Fruit fly (Drosophila melanogaster) whole organism, embryonic: ENCODE results near the gene CG6236.

Experiments
- C15 ChIP-seq: fragments of 200-800 bp; sonication (Bioruptor generic); IDR thresholded peaks from 3 replicates; pipeline ENCODE4 v1.3.6; 2022; ENCODE audit warnings: missing biosample characterization, missing genetic modification characterization
- CG10274 ChIP-seq: fragments of 200-800 bp; sonication (Bioruptor generic); optimal IDR thresholded peaks from 3 replicates; lab custom pipeline; 2017; ENCODE audit warnings: missing biosample characterization, mild to moderate bottlenecking, missing genetic modification characterization
- CG10321 ChIP-seq: fragments of 200-800 bp; sonication (Bioruptor generic); IDR thresholded peaks from 2 replicates; pipeline ENCODE4 v1.3.6; 2022; ENCODE audit warnings: missing biosample characterization, missing genetic modification characterization
- CG12299 ChIP-seq: fragments of 200-800 bp; sonication (Bioruptor generic); optimal IDR thresholded peaks from 2 replicates; lab custom pipeline; 2018; ENCODE audit warnings: missing biosample characterization, mild to moderate bottlenecking, missing genetic modification characterization
- CG13287 ChIP-seq: fragments of 200-800 bp; sonication (Bioruptor generic); IDR thresholded peaks from 2 replicates; pipeline ENCODE4 v1.3.6; 2022; ENCODE audit warnings: missing biosample characterization, missing genetic modification characterization; ENCODE audit not compliant: partially characterized antibody
- CG13624 ChIP-seq: fragments of 200-800 bp; sonication (Bioruptor generic); optimal IDR thresholded peaks from 2 replicates; lab custom pipeline; 2016; ENCODE audit warnings: missing biosample characterization, missing genetic modification characterization
- CG13775 ChIP-seq: fragments of 200-800 bp; sonication (Bioruptor generic); optimal IDR thresholded peaks from 3 replicates; lab custom pipeline; 2017; ENCODE audit warnings: missing biosample characterization, mild to moderate bottlenecking, missing genetic modification characterization
- CG14710 ChIP-seq: fragments of 200-800 bp; sonication (Bioruptor generic); optimal IDR thresholded peaks from 3 replicates; lab custom pipeline; 2019; ENCODE audit warnings: missing biosample characterization, mild to moderate bottlenecking, missing genetic modification characterization, moderate library complexity
- CG1603 ChIP-seq: fragments of 200-800 bp; sonication (Bioruptor generic); optimal IDR thresholded peaks from 2 replicates; lab custom pipeline; 2019; ENCODE audit warnings: missing biosample characterization, mild to moderate bottlenecking, missing genetic modification characterization, moderate library complexity
- CG16813 ChIP-seq: fragments of 200-800 bp; sonication (Bioruptor generic); IDR thresholded peaks from 3 replicates; pipeline ENCODE4 v1.3.6; 2022; ENCODE audit warnings: missing biosample characterization, missing genetic modification characterization; ENCODE audit not compliant: partially characterized antibody
- CG32532 ChIP-seq: fragments of 200-800 bp; sonication (Bioruptor generic); IDR thresholded peaks from 2 replicates; pipeline ENCODE4 v1.3.6; 2022; ENCODE audit warnings: missing biosample characterization, missing genetic modification characterization
- CG34422 ChIP-seq: fragments of 200-800 bp; sonication (Bioruptor generic); IDR thresholded peaks from 3 replicates; pipeline ENCODE4 v1.3.6; 2022; ENCODE audit warnings: missing biosample characterization, missing genetic modification characterization
- CG3838 ChIP-seq: fragments of 200-800 bp; sonication (Bioruptor generic); optimal IDR thresholded peaks from 3 replicates; lab custom pipeline; 2016; ENCODE audit warnings: missing biosample characterization, missing genetic modification characterization
- CG4424 ChIP-seq: fragments of 200-800 bp; sonication (Bioruptor generic); optimal IDR thresholded peaks from 3 replicates; lab custom pipeline; 2016; ENCODE audit warnings: missing biosample characterization, missing genetic modification characterization
- CG6791 ChIP-seq: fragments of 200-800 bp; sonication (Bioruptor generic); IDR thresholded peaks from 3 replicates; pipeline ENCODE4 v1.3.6; 2022; ENCODE audit warnings: missing biosample characterization, missing genetic modification characterization; ENCODE audit not compliant: partially characterized antibody
- CG7963 ChIP-seq: fragments of 200-800 bp; sonication (Bioruptor generic); IDR thresholded peaks from 3 replicates; pipeline ENCODE4 v1.3.6; 2022; ENCODE audit warnings: missing biosample characterization, missing genetic modification characterization; ENCODE audit not compliant: partially characterized antibody
- CG8089 ChIP-seq: fragments of 200-800 bp; sonication (Bioruptor generic); optimal IDR thresholded peaks from 3 replicates; lab custom pipeline; 2016; ENCODE audit warnings: missing biosample characterization, missing genetic modification characterization
- CG9727 ChIP-seq: fragments of 200-800 bp; sonication (Bioruptor generic); optimal IDR thresholded peaks from 3 replicates; lab custom pipeline; 2017; ENCODE audit warnings: missing biosample characterization, mild to moderate bottlenecking, missing genetic modification characterization
- D19B ChIP-seq: fragments of 200-800 bp; sonication (Bioruptor generic); optimal IDR thresholded peaks from 2 replicates; lab custom pipeline; 2017; ENCODE audit warnings: missing biosample characterization, mild to moderate bottlenecking, missing genetic modification characterization
- Dip3 ChIP-seq: fragments of 200-800 bp; sonication (Bioruptor generic); optimal IDR thresholded peaks from 3 replicates; lab custom pipeline; 2016; ENCODE audit warnings: missing biosample characterization, missing genetic modification characterization
- Dp ChIP-seq: fragments of 200-800 bp; sonication (Bioruptor generic); optimal IDR thresholded peaks from 2 replicates; lab custom pipeline; 2018; ENCODE audit warnings: missing biosample characterization, mild to moderate bottlenecking, missing genetic modification characterization, moderate library complexity
- E2f2 ChIP-seq: fragments of 200-800 bp; sonication (Bioruptor generic); IDR thresholded peaks from 2 replicates; pipeline ENCODE4 v1.3.6; 2022; ENCODE audit warnings: missing biosample characterization, missing genetic modification characterization
- Gug ChIP-seq: fragments of 200-800 bp; sonication (Bioruptor generic); IDR thresholded peaks from 4 replicates; pipeline ENCODE4 v1.3.6; 2022; ENCODE audit warnings: missing biosample characterization, missing genetic modification characterization
- HLH4C ChIP-seq: fragments of 200-800 bp; sonication (Bioruptor generic); IDR thresholded peaks from 3 replicates; pipeline ENCODE4 v1.3.6; 2022; ENCODE audit warnings: missing biosample characterization, missing genetic modification characterization; ENCODE audit not compliant: partially characterized antibody
- HLH54F ChIP-seq: fragments of 200-800 bp; sonication (Bioruptor generic); optimal IDR thresholded peaks from 3 replicates; lab custom pipeline; 2016; ENCODE audit warnings: missing biosample characterization, missing genetic modification characterization
- Hr39 ChIP-seq: fragments of >200 bp; optimal IDR thresholded peaks from 2 replicates; lab custom pipeline; 2017
- Mes4 ChIP-seq: fragments of 200-800 bp; sonication (Bioruptor generic); optimal IDR thresholded peaks from 2 replicates; lab custom pipeline; 2016; ENCODE audit warnings: missing biosample characterization, missing genetic modification characterization
- Myb ChIP-seq: fragments of 200-800 bp; sonication (Bioruptor generic); optimal IDR thresholded peaks from 2 replicates; lab custom pipeline; 2016; ENCODE audit warnings: missing biosample characterization, missing genetic modification characterization
- Oli ChIP-seq: fragments of 200-800 bp; sonication (Bioruptor generic); optimal IDR thresholded peaks from 2 replicates; lab custom pipeline; 2018; ENCODE audit warnings: missing biosample characterization, mild to moderate bottlenecking, missing genetic modification characterization, moderate library complexity
- al ChIP-seq: fragments of 200-800 bp; sonication (Bioruptor generic); IDR thresholded peaks from 2 replicates; pipeline ENCODE4 v1.3.6; 2022; ENCODE audit warnings: missing biosample characterization, missing genetic modification characterization
- cas ChIP-seq: fragments of 200-800 bp; sonication (Bioruptor generic); IDR thresholded peaks from 2 replicates; pipeline ENCODE4 v1.3.6; 2022; ENCODE audit warnings: missing biosample characterization, missing genetic modification characterization
- caup ChIP-seq: fragments of 200-800 bp; sonication (Bioruptor generic); optimal IDR thresholded peaks from 3 replicates; lab custom pipeline; 2017; ENCODE audit warnings: missing biosample characterization, mild to moderate bottlenecking, missing genetic modification characterization, moderate library complexity; ENCODE audit not compliant: severe bottlenecking
- chif ChIP-seq, 2 experiments: fragments of 200-800 bp; sonication (Bioruptor generic); optimal IDR thresholded peaks; 3 replicates each; lab custom pipeline; 2016; ENCODE audit warnings: missing biosample characterization in 2 of 2, missing genetic modification characterization in 2 of 2
- chn ChIP-seq: fragments of 200-800 bp; sonication (Bioruptor generic); optimal IDR thresholded peaks from 2 replicates; lab custom pipeline; 2016; ENCODE audit warnings: missing biosample characterization, missing genetic modification characterization
- ci ChIP-seq: fragments of 200-800 bp; sonication (Bioruptor generic); IDR thresholded peaks from 3 replicates; pipeline ENCODE4 v1.3.6; 2022; ENCODE audit warnings: missing biosample characterization, missing genetic modification characterization
- exex ChIP-seq: fragments of 200-800 bp; sonication (Bioruptor generic); optimal IDR thresholded peaks from 4 replicates; lab custom pipeline; 2018; ENCODE audit warnings: missing biosample characterization, mild to moderate bottlenecking, missing genetic modification characterization, moderate library complexity
- gce ChIP-seq: fragments of 200-800 bp; sonication (Bioruptor generic); IDR thresholded peaks from 3 replicates; pipeline ENCODE4 v1.3.6; 2022; ENCODE audit warnings: missing biosample characterization, missing genetic modification characterization
- gro ChIP-seq: fragments of 200-800 bp; sonication (Bioruptor generic); optimal IDR thresholded peaks from 2 replicates; lab custom pipeline; 2016; ENCODE audit warnings: missing biosample characterization, missing genetic modification characterization
- kah ChIP-seq: fragments of 200-800 bp; sonication (Bioruptor generic); optimal IDR thresholded peaks from 2 replicates; lab custom pipeline; 2018; ENCODE audit warnings: missing biosample characterization, mild to moderate bottlenecking, missing genetic modification characterization
- lilli ChIP-seq: fragments of 200-800 bp; sonication (Bioruptor generic); optimal IDR thresholded peaks from 3 replicates; lab custom pipeline; 2016; ENCODE audit warnings: missing biosample characterization, missing genetic modification characterization
- pho ChIP-seq: fragments of 200-800 bp; sonication (Bioruptor generic); optimal IDR thresholded peaks from 2 replicates; lab custom pipeline; 2016; ENCODE audit warnings: missing biosample characterization, missing genetic modification characterization
- phol ChIP-seq: fragments of 200-800 bp; sonication (Bioruptor generic); optimal IDR thresholded peaks from 3 replicates; lab custom pipeline; 2018; ENCODE audit warnings: missing biosample characterization, mild to moderate bottlenecking, missing genetic modification characterization, moderate library complexity
- pum ChIP-seq: fragments of 200-800 bp; sonication (Bioruptor generic); optimal IDR thresholded peaks from 2 replicates; lab custom pipeline; 2016; ENCODE audit warnings: missing biosample characterization, missing genetic modification characterization
- schlank ChIP-seq: fragments of 200-800 bp; sonication (Bioruptor generic); optimal IDR thresholded peaks from 2 replicates; lab custom pipeline; 2018; ENCODE audit warnings: missing biosample characterization, mild to moderate bottlenecking, missing genetic modification characterization
- so ChIP-seq: fragments of 200-800 bp; sonication (Bioruptor generic); IDR thresholded peaks from 3 replicates; pipeline ENCODE4 v1.3.6; 2022; ENCODE audit warnings: missing biosample characterization, missing genetic modification characterization
- tna ChIP-seq: fragments of 200-800 bp; sonication (Bioruptor generic); IDR thresholded peaks from 2 replicates; pipeline ENCODE4 v1.3.6; 2022; ENCODE audit warnings: missing biosample characterization, missing genetic modification characterization; ENCODE audit not compliant: partially characterized antibody
- yki ChIP-seq: fragments of >200 bp; optimal IDR thresholded peaks from 3 replicates; lab custom pipeline; 2018
- zen2 ChIP-seq: fragments of 200-800 bp; sonication (Bioruptor generic); IDR thresholded peaks from 3 replicates; pipeline ENCODE4 v1.3.6; 2022; ENCODE audit warnings: missing biosample characterization, missing genetic modification characterization; ENCODE audit not compliant: partially characterized antibody
- zfh2 ChIP-seq: fragments of 200-800 bp; sonication (Bioruptor generic); optimal IDR thresholded peaks from 2 replicates; lab custom pipeline; 2016; ENCODE audit warnings: missing biosample characterization, missing genetic modification characterization

The CG6236 gene

dm6 chr3R:15277926-15278869, 49.9 kb downstream of the CG6236 start, which contains the start of the genes MRG15 and Tm1 (continued):
- TF ChIP-seq C15 (GFP tag; lab: Robert Waterston, UW) (no peak), al (GFP tag; lab: Robert Waterston, UW) (no peak), yki (lab: Kevin White, UChicago) (no peak), CG13287 (GFP tag; lab: Robert Waterston, UW) (peak; percentile 72), CG34422 (GFP tag; lab: Robert Waterston, UW) (peak; percentile 29; the same call in 1 of the 3 replicates), ci (GFP tag; lab: Robert Waterston, UW) (0 out of 3 replicates have a peak, but pooled peaks have one; percentile 36), CG10321 (no peak), Mes4 (GFP tag; lab: Kevin White, UChicago) (no peak), CG12299 (no peak), D19B (GFP tag; lab: Kevin White, UChicago) (peak; percentile 99), schlank (no peak), CG8089 (GFP tag; lab: Kevin White, UChicago) (no peak), gro (no peak), zen2 (GFP tag; lab: Robert Waterston, UW) (peak; percentile 63; the same call in 1 of the 3 replicates), CG4424 (GFP tag; lab: Kevin White, UChicago) (no peak), exex (tag; lab: Kevin White, UChicago) (peak; percentile 45), CG13624 (no peak), CG9727 (GFP tag; lab: Kevin White, UChicago) (peak; percentile 12), so (GFP tag; lab: Robert Waterston, UW) (no peak), gce (GFP tag; lab: Robert Waterston, UW) (no peak), chif (GFP tag; optimal IDR thresholded peaks at IDR 0.05; lab: Kevin White, UChicago) (no peak), CG32532 (GFP tag; lab: Robert Waterston, UW) (no peak), HLH4C (GFP tag; lab: Robert Waterston, UW) (peak; percentile 68), Oli (tag; lab: Kevin White, UChicago) (no peak), caup (no peak), tna (GFP tag; lab: Robert Waterston, UW) (peak; percentile 58), lilli (peak; percentile 32), CG7963 (GFP tag; lab: Robert Waterston, UW) (peak; percentile 48; the same call in 2 of the 3 replicates), kah (GFP tag; lab: Kevin White, UChicago) (no peak), CG6791 (GFP tag; lab: Robert Waterston, UW) (peak; percentile 61), chn (GFP tag; lab: Kevin White, UChicago) (no peak), CG16813 (GFP tag; lab: Robert Waterston, UW) (peak; percentile 65), Dp (GFP tag; lab: Kevin White, UChicago) (peak; percentile 88), CG13775 (GFP tag; lab: Kevin White, UChicago) (peak; percentile 23), Myb (no peak), HLH54F (GFP tag; lab: Kevin White, UChicago) (peak; percentile 1), phol (tag; lab: Kevin White, UChicago) (peak; percentile 45), cas (no peak), CG14710 (peak; percentile 19), CG10274 (GFP tag; lab: Kevin White, UChicago) (no peak), Gug (GFP tag; lab: Robert Waterston, UW) (no peak), Hr39 (lab: Kevin White, UChicago) (no peak), CG3838 (GFP tag; lab: Kevin White, UChicago) (no peak), zfh2 (GFP tag; lab: Kevin White, UChicago) (no peak), E2f2 (GFP tag; lab: Robert Waterston, UW) (peak; percentile 91), CG1603 (tag; lab: Kevin White, UChicago) (peak; percentile 55), pum (no peak), Dip3 (GFP tag; lab: Kevin White, UChicago) (no peak), pho (GFP tag; lab: Kevin White, UChicago) (no peak)
